Worm (Caenorhabditis elegans) whole organism, L3 larva: ENCODE results near the gene fbxb-30.

Source experiments
- ZK546.5 ChIP-seq: sonication (generic microtip); optimal IDR thresholded peaks from 2 replicates; lab custom pipeline; 2017; ENCODE audit warnings: missing biosample characterization, missing genetic modification characterization
- nhr-28 ChIP-seq: fragments of 150-350 bp; optimal IDR thresholded peaks from 2 replicates; lab custom pipeline; 2014; ENCODE audit warnings: missing biosample characterization, missing genetic modification characterization
- zag-1 ChIP-seq: fragments of 150-350 bp; optimal IDR thresholded peaks from 2 replicates; lab custom pipeline; 2014; ENCODE audit warnings: missing biosample characterization, missing genetic modification characterization

ce11 chrII:972850-973249, 28.4 kb downstream of the fbxb-30 start, which contains the start of gene C32B5.15:
- TF ChIP-seq ZK546.5 (tag; lab: Kevin White, UChicago), result no peak
- TF ChIP-seq zag-1, result no peak
- no peak for TF ChIP-seq nhr-28 (tag; lab: Kevin White, UChicago)
